Fruit fly (Drosophila melanogaster) whole organism, embryonic: Measurements from ENCODE around the gene HIP-R.

Source experiments
- Aef1 ChIP-seq: fragments of 200-800 bp; sonication (Bioruptor generic); IDR thresholded peaks from 3 replicates; pipeline ENCODE4 v1.3.6; 2022; ENCODE audit warnings: missing biosample characterization, missing genetic modification characterization
- Asciz ChIP-seq: fragments of 200-800 bp; sonication (Bioruptor generic); optimal IDR thresholded peaks from 2 replicates; lab custom pipeline; 2017; ENCODE audit warnings: missing biosample characterization, mild to moderate bottlenecking, missing genetic modification characterization, missing genetic modification reagents
- CG10147 ChIP-seq: fragments of 200-800 bp; sonication (Bioruptor generic); optimal IDR thresholded peaks from 2 replicates; lab custom pipeline; 2019; ENCODE audit warnings: missing biosample characterization, mild to moderate bottlenecking, missing genetic modification characterization, moderate library complexity
- CG1024 ChIP-seq: fragments of 200-800 bp; sonication (Bioruptor generic); IDR thresholded peaks from 2 replicates; pipeline ENCODE4 v1.3.6; 2022; ENCODE audit warnings: missing biosample characterization, missing genetic modification characterization
- CG10565 ChIP-seq: fragments of 200-800 bp; sonication (Bioruptor generic); optimal IDR thresholded peaks from 3 replicates; lab custom pipeline; 2016; ENCODE audit warnings: missing biosample characterization, mild to moderate bottlenecking, missing genetic modification characterization
- CG10979 ChIP-seq: fragments of 200-800 bp; sonication (Bioruptor generic); optimal IDR thresholded peaks from 2 replicates; lab custom pipeline; 2018; ENCODE audit warnings: missing biosample characterization, mild to moderate bottlenecking, missing genetic modification characterization, moderate library complexity
- CG12391 ChIP-seq: fragments of 200-800 bp; sonication (Bioruptor generic); optimal IDR thresholded peaks from 3 replicates; lab custom pipeline; 2018; ENCODE audit warnings: missing biosample characterization, mild to moderate bottlenecking, missing genetic modification characterization, moderate library complexity
- CG15479 ChIP-seq: fragments of 200-800 bp; sonication (Bioruptor generic); optimal IDR thresholded peaks from 3 replicates; lab custom pipeline; 2019; ENCODE audit warnings: missing biosample characterization, mild to moderate bottlenecking, missing genetic modification characterization, moderate library complexity
- CG15696 ChIP-seq: fragments of 200-800 bp; sonication (Bioruptor generic); optimal IDR thresholded peaks from 2 replicates; lab custom pipeline; 2019; ENCODE audit warnings: missing biosample characterization, mild to moderate bottlenecking, missing genetic modification characterization, moderate library complexity
- CG2889 ChIP-seq: fragments of 200-800 bp; sonication (Bioruptor generic); IDR thresholded peaks from 3 replicates; pipeline ENCODE4 v1.3.6; 2022; ENCODE audit warnings: missing biosample characterization, missing genetic modification characterization
- CG30431 ChIP-seq: fragments of 200-800 bp; sonication (Bioruptor generic); optimal IDR thresholded peaks from 2 replicates; lab custom pipeline; 2017; ENCODE audit warnings: missing biosample characterization, missing genetic modification characterization
- CG31365 ChIP-seq: fragments of 200-800 bp; sonication (Bioruptor generic); optimal IDR thresholded peaks from 2 replicates; lab custom pipeline; 2018; ENCODE audit warnings: missing biosample characterization, mild to moderate bottlenecking, missing genetic modification characterization
- CG31441 ChIP-seq: fragments of 200-800 bp; sonication (Bioruptor generic); IDR thresholded peaks from 2 replicates; pipeline ENCODE4 v1.3.6; 2022; ENCODE audit warnings: missing biosample characterization, missing genetic modification characterization
- CG3281 ChIP-seq: fragments of 200-800 bp; sonication (Bioruptor generic); optimal IDR thresholded peaks from 3 replicates; lab custom pipeline; 2017; ENCODE audit warnings: missing biosample characterization, mild to moderate bottlenecking, missing genetic modification characterization
- CG34224 ChIP-seq: fragments of 200-800 bp; sonication (Bioruptor generic); IDR thresholded peaks from 3 replicates; pipeline ENCODE4 v1.3.6; 2022; ENCODE audit warnings: missing biosample characterization, missing genetic modification characterization; ENCODE audit not compliant: partially characterized antibody
- CG42726 ChIP-seq: fragments of 200-800 bp; sonication (Bioruptor generic); IDR thresholded peaks from 2 replicates; pipeline ENCODE4 v1.3.6; 2022; ENCODE audit warnings: missing biosample characterization, missing genetic modification characterization; ENCODE audit not compliant: partially characterized antibody
- CG6683 ChIP-seq: fragments of 200-800 bp; sonication (Bioruptor generic); optimal IDR thresholded peaks from 2 replicates; lab custom pipeline; 2017; ENCODE audit warnings: missing biosample characterization, mild to moderate bottlenecking, missing genetic modification characterization, missing genetic modification reagents
- CG6791 ChIP-seq: fragments of 200-800 bp; sonication (Bioruptor generic); IDR thresholded peaks from 3 replicates; pipeline ENCODE4 v1.3.6; 2022; ENCODE audit warnings: missing biosample characterization, missing genetic modification characterization; ENCODE audit not compliant: partially characterized antibody
- CG7372 ChIP-seq: fragments of 200-800 bp; sonication (Bioruptor generic); IDR thresholded peaks from 2 replicates; pipeline ENCODE4 v1.3.6; 2022; ENCODE audit warnings: missing biosample characterization, missing genetic modification characterization
- CG8765 ChIP-seq: fragments of 200-800 bp; sonication (Bioruptor generic); IDR thresholded peaks from 2 replicates; pipeline ENCODE4 v1.3.6; 2022; ENCODE audit warnings: missing biosample characterization, missing genetic modification characterization
- CG9932 ChIP-seq: fragments of 200-800 bp; sonication (Bioruptor generic); IDR thresholded peaks from 2 replicates; pipeline ENCODE4 v1.3.6; 2022; ENCODE audit warnings: missing biosample characterization, missing genetic modification characterization
- Camta ChIP-seq: fragments of 200-800 bp; sonication (Bioruptor generic); optimal IDR thresholded peaks from 2 replicates; lab custom pipeline; 2016; ENCODE audit warnings: missing biosample characterization, missing genetic modification characterization
- Dip2 ChIP-seq: fragments of 200-800 bp; sonication (Bioruptor generic); IDR thresholded peaks from 2 replicates; pipeline ENCODE4 v1.3.6; 2022; ENCODE audit warnings: missing biosample characterization, missing genetic modification characterization
- Gsc ChIP-seq: fragments of 200-800 bp; sonication (Bioruptor generic); IDR thresholded peaks from 2 replicates; pipeline ENCODE4 v1.3.6; 2022; ENCODE audit warnings: missing biosample characterization, missing genetic modification characterization
- HLH4C ChIP-seq: fragments of 200-800 bp; sonication (Bioruptor generic); IDR thresholded peaks from 3 replicates; pipeline ENCODE4 v1.3.6; 2022; ENCODE audit warnings: missing biosample characterization, missing genetic modification characterization; ENCODE audit not compliant: partially characterized antibody
- HmgD ChIP-seq: fragments of 200-800 bp; sonication (Bioruptor generic); optimal IDR thresholded peaks from 3 replicates; lab custom pipeline; 2016; ENCODE audit warnings: missing biosample characterization, missing genetic modification characterization
- HmgZ ChIP-seq: fragments of 200-800 bp; sonication (Bioruptor generic); optimal IDR thresholded peaks from 2 replicates; lab custom pipeline; 2018; ENCODE audit warnings: missing biosample characterization, mild to moderate bottlenecking, missing genetic modification characterization
- Hr39 ChIP-seq: fragments of >200 bp; optimal IDR thresholded peaks from 2 replicates; lab custom pipeline; 2017
- Hr78 ChIP-seq, 2 experiments: fragments of 200-800 bp in 1 of 2; fragments of >200 bp in 1 of 2; sonication (Bioruptor generic) in 1 of 2; optimal IDR thresholded peaks; 2 replicates each; lab custom pipeline; 2017 to 2019; ENCODE audit warnings: missing biosample characterization in 2 of 2, missing genetic modification characterization in 2 of 2, mild to moderate bottlenecking in 1 of 2, moderate library complexity in 1 of 2
- Opbp ChIP-seq: fragments of 200-800 bp; sonication (Bioruptor generic); IDR thresholded peaks from 3 replicates; pipeline ENCODE4 v1.3.6; 2022; ENCODE audit warnings: missing biosample characterization, missing genetic modification characterization; ENCODE audit not compliant: partially characterized antibody
- Rfx ChIP-seq: fragments of 200-800 bp; sonication (Bioruptor generic); IDR thresholded peaks from 2 replicates; pipeline ENCODE4 v1.3.6; 2022; ENCODE audit warnings: missing biosample characterization, missing genetic modification characterization
- Vsx1 ChIP-seq: fragments of 200-800 bp; sonication (Bioruptor generic); optimal IDR thresholded peaks from 2 replicates; lab custom pipeline; 2017; ENCODE audit warnings: missing biosample characterization, mild to moderate bottlenecking, missing genetic modification characterization, missing genetic modification reagents
- bigmax ChIP-seq: fragments of 200-800 bp; sonication (Bioruptor generic); optimal IDR thresholded peaks from 2 replicates; lab custom pipeline; 2018; ENCODE audit warnings: missing biosample characterization, mild to moderate bottlenecking, missing genetic modification characterization
- bsh ChIP-seq, 2 experiments: fragments of 200-800 bp; sonication (Bioruptor generic); optimal IDR thresholded peaks; 2 replicates each; lab custom pipeline; 2017 to 2018; ENCODE audit warnings: mild to moderate bottlenecking in 2 of 2, missing biosample characterization in 2 of 2, missing genetic modification characterization in 2 of 2, moderate library complexity in 1 of 2
- chif ChIP-seq, 2 experiments: fragments of 200-800 bp; sonication (Bioruptor generic); optimal IDR thresholded peaks; 3 replicates each; lab custom pipeline; 2016; ENCODE audit warnings: missing biosample characterization in 2 of 2, missing genetic modification characterization in 2 of 2
- ci ChIP-seq: fragments of 200-800 bp; sonication (Bioruptor generic); IDR thresholded peaks from 3 replicates; pipeline ENCODE4 v1.3.6; 2022; ENCODE audit warnings: missing biosample characterization, missing genetic modification characterization
- dmrt99B ChIP-seq: fragments of 200-800 bp; sonication (Bioruptor generic); optimal IDR thresholded peaks from 2 replicates; lab custom pipeline; 2018; ENCODE audit warnings: missing biosample characterization, mild to moderate bottlenecking, missing genetic modification characterization, moderate library complexity
- gcm ChIP-seq: fragments of 200-800 bp; sonication (Bioruptor generic); optimal IDR thresholded peaks from 2 replicates; lab custom pipeline; 2019; ENCODE audit warnings: missing biosample characterization, mild to moderate bottlenecking, missing genetic modification characterization, moderate library complexity
- lbe ChIP-seq: fragments of 200-800 bp; sonication (Bioruptor generic); optimal IDR thresholded peaks from 2 replicates; lab custom pipeline; 2016; ENCODE audit warnings: missing biosample characterization, mild to moderate bottlenecking, missing genetic modification characterization
- lilli ChIP-seq: fragments of 200-800 bp; sonication (Bioruptor generic); optimal IDR thresholded peaks from 3 replicates; lab custom pipeline; 2016; ENCODE audit warnings: missing biosample characterization, missing genetic modification characterization
- oc ChIP-seq: fragments of 200-800 bp; sonication (Bioruptor generic); optimal IDR thresholded peaks from 2 replicates; lab custom pipeline; 2018; ENCODE audit warnings: missing biosample characterization, mild to moderate bottlenecking, missing genetic modification characterization, moderate library complexity
- org-1 ChIP-seq: fragments of 200-800 bp; sonication (Bioruptor generic); optimal IDR thresholded peaks from 2 replicates; lab custom pipeline; 2017; ENCODE audit warnings: missing biosample characterization, missing genetic modification characterization
- pfk ChIP-seq: fragments of 200-800 bp; sonication (Bioruptor generic); optimal IDR thresholded peaks from 2 replicates; lab custom pipeline; 2018; ENCODE audit warnings: missing biosample characterization, mild to moderate bottlenecking, missing genetic modification characterization, moderate library complexity
- slou ChIP-seq: fragments of 200-800 bp; sonication (Bioruptor generic); optimal IDR thresholded peaks from 3 replicates; lab custom pipeline; 2016; ENCODE audit warnings: missing biosample characterization, missing genetic modification characterization
- tll ChIP-seq, 2 experiments: fragments of 200-800 bp in 1 of 2; fragments of >200 bp in 1 of 2; sonication (Bioruptor generic) in 1 of 2; optimal IDR thresholded peaks; 2 replicates each; lab custom pipeline; 2017 to 2019; ENCODE audit warnings: missing biosample characterization in 2 of 2, missing genetic modification characterization in 2 of 2, mild to moderate bottlenecking in 1 of 2, moderate library complexity in 1 of 2
- trem ChIP-seq: fragments of 200-800 bp; optimal IDR thresholded peaks from 3 replicates; lab custom pipeline; 2019; ENCODE audit warnings: missing biosample characterization, mild to moderate bottlenecking, missing genetic modification characterization, moderate library complexity
- twi ChIP-seq: fragments of 200-800 bp; optimal IDR thresholded peaks from 2 replicates; lab custom pipeline; 2019; ENCODE audit warnings: missing biosample characterization, mild to moderate bottlenecking, missing genetic modification characterization, moderate library complexity
- wek ChIP-seq: fragments of 200-800 bp; sonication (Bioruptor generic); optimal IDR thresholded peaks from 3 replicates; lab custom pipeline; 2018; ENCODE audit warnings: missing biosample characterization, mild to moderate bottlenecking, missing genetic modification characterization, moderate library complexity
- zfh2 ChIP-seq: fragments of 200-800 bp; sonication (Bioruptor generic); optimal IDR thresholded peaks from 2 replicates; lab custom pipeline; 2016; ENCODE audit warnings: missing biosample characterization, missing genetic modification characterization

The HIP-R gene

DNA sequence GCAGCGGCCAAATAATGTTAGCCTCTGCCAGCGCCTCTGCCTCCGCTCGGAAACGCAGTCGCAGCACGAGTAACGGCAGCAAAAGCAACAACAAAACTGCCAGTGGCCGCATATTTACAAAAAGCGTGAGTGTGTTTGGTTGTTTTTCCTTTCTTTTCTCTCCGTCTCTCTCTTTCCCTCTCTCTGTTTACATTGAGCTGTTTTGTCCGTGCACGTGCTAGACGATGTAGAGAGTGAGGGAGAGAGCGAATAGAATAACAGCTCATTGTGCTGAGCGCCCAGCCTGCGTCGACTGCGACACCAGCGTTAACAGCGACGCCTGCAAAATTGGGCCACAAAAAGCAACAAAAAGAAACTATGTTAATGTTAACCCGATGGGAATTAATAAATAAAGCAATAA lies 12.5 kb upstream of the HIP-R start (continued):
- TF ChIP-seq bigmax (peak; percentile 43), CG15479 (GFP tag; lab: Kevin White, UChicago) (peak; percentile 90), twi (tag; lab: Kevin White, UChicago) (peak; percentile 60), chif (GFP tag; optimal IDR thresholded peaks at IDR 0.05; lab: Kevin White, UChicago) (peak; percentile 5 to 36), CG6683 (peak; percentile 67), tll (GFP tag; optimal IDR thresholded peaks at IDR 0.05; lab: Kevin White, UChicago) (peak in 1 of 2 experiments; percentile 54), CG9932 (no peak), CG6791 (GFP tag; lab: Robert Waterston, UW) (no peak), org-1 (GFP tag; lab: Kevin White, UChicago) (peak; percentile 31), HLH4C (GFP tag; lab: Robert Waterston, UW) (no peak), Camta (GFP tag; lab: Kevin White, UChicago) (peak; percentile 55), HmgD (GFP tag; lab: Kevin White, UChicago) (peak; percentile 70), CG34224 (GFP tag; lab: Robert Waterston, UW) (peak; percentile 52; the same call in 1 of the 3 replicates), Vsx1 (GFP tag; lab: Kevin White, UChicago) (peak; percentile 66), CG2889 (no peak), CG3281 (GFP tag; lab: Kevin White, UChicago) (peak; percentile 63), CG10147 (GFP tag; lab: Kevin White, UChicago) (peak; percentile 12), CG7372 (GFP tag; lab: Robert Waterston, UW) (no peak), Asciz (GFP tag; lab: Kevin White, UChicago) (peak; percentile 66), CG42726 (GFP tag; lab: Robert Waterston, UW) (0 out of 2 replicates have a peak, but pooled peaks have one; percentile 11), CG15696 (tag; lab: Kevin White, UChicago) (peak; percentile 50), Gsc (no peak), zfh2 (no peak), Aef1 (GFP tag; lab: Robert Waterston, UW) (peak; percentile 30; the same call in 1 of the 3 replicates), Hr78 (GFP tag; optimal IDR thresholded peaks at IDR 0.05; lab: Kevin White, UChicago) (no peak), lbe (peak; percentile 61), slou (GFP tag; lab: Kevin White, UChicago) (no peak), CG1024 (GFP tag; lab: Robert Waterston, UW) (no peak), oc (tag; lab: Kevin White, UChicago) (peak; percentile 70), CG30431 (GFP tag; lab: Kevin White, UChicago) (no peak), Opbp (GFP tag; lab: Robert Waterston, UW) (no peak), Dip2 (GFP tag; lab: Robert Waterston, UW) (no peak), CG31365 (tag; lab: Kevin White, UChicago) (peak; percentile 66), dmrt99B (tag; lab: Kevin White, UChicago) (peak; percentile 34), CG10979 (tag; lab: Kevin White, UChicago) (no peak), CG10565 (no peak), CG12391 (tag; lab: Kevin White, UChicago) (no peak), gcm (GFP tag; lab: Kevin White, UChicago) (peak; percentile 59), bsh (GFP tag; optimal IDR thresholded peaks at IDR 0.05; lab: Kevin White, UChicago) (peak; percentile 43 to 72), CG31441 (0 out of 2 replicates have a peak, but pooled peaks have one; percentile 7), HmgZ (tag; lab: Kevin White, UChicago) (peak; percentile 81), lilli (peak; percentile 14), wek (peak; percentile 84), ci (peak; percentile 83), Rfx (GFP tag; lab: Robert Waterston, UW) (peak; percentile 54; the same call in 1 of the 2 replicates), pfk (GFP tag; lab: Kevin White, UChicago) (peak; percentile 70), trem (tag; lab: Kevin White, UChicago) (peak; percentile 28), CG8765 (GFP tag; lab: Robert Waterston, UW) (no peak), Hr39 (lab: Kevin White, UChicago) (no peak)
